Worm (Caenorhabditis elegans): ENCODE results near the gene C01B10.7.

ce11 chrIV:6664336-6664735, 26.0 kb downstream of the C01B10.7 start:
- TF ChIP-seq sea-2 (GFP tag; IDR thresholded peaks at IDR 0.05), result no peak
- no peak for TF ChIP-seq ama-1 (optimal IDR thresholded peaks at IDR 0.05)
- peak in 1 of 2 experiments; percentile 55 for TF ChIP-seq ama-1 (GFP tag; optimal IDR thresholded peaks at IDR 0.05)
- peak; percentile 59; the same call in 1 of the 2 replicates for TF ChIP-seq F33H1.4 (GFP tag; IDR thresholded peaks at IDR 0.05)
- TF ChIP-seq snpc-3.4 (tag; optimal IDR thresholded peaks at IDR 0.05), result peak; percentile 71
- no peak for TF ChIP-seq unc-62 (GFP tag; optimal IDR thresholded peaks at IDR 0.05)
- no peak for TF ChIP-seq unc-130 (GFP tag; optimal IDR thresholded peaks at IDR 0.05)
- peak; percentile 13 for TF ChIP-seq dpl-1 (GFP tag; optimal IDR thresholded peaks at IDR 0.05)
- TF ChIP-seq snpc-4 (GFP tag; optimal IDR thresholded peaks at IDR 0.05), result peak; percentile 92
- peak; percentile 92 to 96 (median 94) for TF ChIP-seq snpc-4 (tag; optimal IDR thresholded peaks at IDR 0.05)
- no peak for TF ChIP-seq let-607 (tag; optimal IDR thresholded peaks at IDR 0.05)
- TF ChIP-seq bed-1 (GFP tag; IDR thresholded peaks at IDR 0.05), result no peak
- TF ChIP-seq nfya-1 (tag; optimal IDR thresholded peaks at IDR 0.05; ENCODE audit: borderline replicate concordance, insufficient read depth), result no peak
- peak; percentile 57 for TF ChIP-seq lin-54 (GFP tag; optimal IDR thresholded peaks at IDR 0.05)
